Fruit fly (Drosophila melanogaster): ENCODE data around the gene CG32579.

- no peak for TF ChIP-seq Blimp-1 (GFP tag; optimal IDR thresholded peaks at IDR 0.05)
- TF ChIP-seq CG16779 (tag; optimal IDR thresholded peaks at IDR 0.05) = no peak
- no peak for TF ChIP-seq CG10669 (GFP tag; optimal IDR thresholded peaks at IDR 0.05)
- TF ChIP-seq salr (GFP tag; optimal IDR thresholded peaks at IDR 0.05) = no peak
- no peak for TF ChIP-seq CG9139 (GFP tag; optimal IDR thresholded peaks at IDR 0.05)
- no peak for TF ChIP-seq CG4318 (GFP tag; optimal IDR thresholded peaks at IDR 0.05)
- TF ChIP-seq OdsH (GFP tag; optimal IDR thresholded peaks at IDR 0.05) = no peak
- no peak for TF ChIP-seq Lpt (GFP tag; optimal IDR thresholded peaks at IDR 0.05)
- no peak for TF ChIP-seq cyc (GFP tag; optimal IDR thresholded peaks at IDR 0.05)
- no peak for TF ChIP-seq Hr4 (GFP tag; optimal IDR thresholded peaks at IDR 0.05)
These were observed 9.8 kb upstream of the CG32579 start, which contains the start of the genes CG9915 and SWIP for dm6 chrX:16313078-16313875.

Measured in whole organism, prepupa.